Worm (Caenorhabditis elegans) whole organism, L4 larva: ENCODE data around the gene egl-45.

Experiments used
- F26F4.8 ChIP-seq: fragments of 200-800 bp; sonication (Bioruptor generic); conservative IDR thresholded peaks from 2 replicates; pipeline ENCODE4 v1.3.6; 2022; ENCODE audit warnings: missing genetic modification characterization, missing compliant biosample characterization
- F49E8.2 ChIP-seq: sonication (generic microtip); optimal IDR thresholded peaks from 2 replicates; lab custom pipeline; 2016; ENCODE audit warnings: missing compliant biosample characterization, mild to moderate bottlenecking, missing genetic modification characterization, borderline replicate concordance
- T20F7.1 ChIP-seq: fragments of 200-800 bp; sonication (Bioruptor generic); optimal IDR thresholded peaks from 2 replicates; lab custom pipeline; 2018; ENCODE audit warnings: mild to moderate bottlenecking, missing genetic modification characterization, missing compliant biosample characterization
- T26A8.4 ChIP-seq: fragments of 200-800 bp; sonication (Bioruptor generic); IDR thresholded peaks from 2 replicates; pipeline ENCODE4 v1.3.6; 2022; ENCODE audit warnings: missing genetic modification characterization, missing compliant biosample characterization
- Y105C5A.15 ChIP-seq: fragments of 200-800 bp; sonication (Bioruptor generic); IDR thresholded peaks from 2 replicates; pipeline ENCODE4 v1.3.6; 2022; ENCODE audit warnings: missing genetic modification characterization, missing compliant biosample characterization
- Y48G9A.11 ChIP-seq: fragments of 200-800 bp; sonication (Bioruptor generic); IDR thresholded peaks from 2 replicates; pipeline ENCODE4 v1.3.6; 2022; ENCODE audit warnings: missing genetic modification reagents, missing genetic modification characterization, missing compliant biosample characterization
- ZK546.5 ChIP-seq, 2 experiments: sonication (generic microtip); optimal IDR thresholded peaks; 2 replicates each; lab custom pipeline; 2017; ENCODE audit warnings: missing biosample characterization in 2 of 2, missing genetic modification characterization in 2 of 2
- aha-1 ChIP-seq: fragments of 150-350 bp; peaks from one replicate; lab custom pipeline; 2014; ENCODE audit warnings: missing biosample characterization, missing genetic modification characterization
- arid-1 ChIP-seq: fragments of 200-800 bp; sonication (Bioruptor generic); conservative IDR thresholded peaks from 2 replicates; pipeline ENCODE4 v1.3.6; 2022; ENCODE audit warnings: missing genetic modification reagents, missing genetic modification characterization, missing compliant biosample characterization
- attf-4 ChIP-seq: sonication (generic microtip); optimal IDR thresholded peaks from 3 replicates; lab custom pipeline; 2017; ENCODE audit warnings: missing biosample characterization, missing genetic modification characterization
- ces-1 ChIP-seq: fragments of 150-350 bp; sonication (generic microtip); optimal IDR thresholded peaks from 4 replicates; lab custom pipeline; 2014; ENCODE audit warnings: missing biosample characterization, missing genetic modification reagents, missing genetic modification characterization
- ctbp-1 ChIP-seq: fragments of 200-800 bp; sonication (Bioruptor generic); IDR thresholded peaks from 2 replicates; pipeline ENCODE4 v1.3.6; 2022; ENCODE audit warnings: missing genetic modification reagents, missing genetic modification characterization, missing compliant biosample characterization
- daf-8 ChIP-seq: fragments of 200-800 bp; sonication (Bioruptor generic); IDR thresholded peaks from 2 replicates; pipeline ENCODE4 v1.3.6; 2022; ENCODE audit warnings: missing genetic modification characterization, missing compliant biosample characterization
- dmd-6 ChIP-seq: fragments of 200-800 bp; sonication (Bioruptor generic); IDR thresholded peaks from 2 replicates; pipeline ENCODE4 v1.3.6; 2022; ENCODE audit warnings: missing genetic modification reagents, missing genetic modification characterization, missing compliant biosample characterization
- dpl-1 ChIP-seq: fragments of 150-350 bp; optimal IDR thresholded peaks from 2 replicates; lab custom pipeline; 2014; ENCODE audit warnings: missing biosample characterization, missing genetic modification reagents, missing genetic modification characterization
- egl-43 ChIP-seq: fragments of 200-800 bp; sonication (Bioruptor generic); IDR thresholded peaks from 2 replicates; pipeline ENCODE4 v1.3.6; 2022; ENCODE audit warnings: missing genetic modification reagents, missing genetic modification characterization, missing compliant biosample characterization
- hif-1 ChIP-seq, 2 experiments: sonication (generic microtip); optimal IDR thresholded peaks; 2 replicates each; lab custom pipeline; 2016 to 2017; ENCODE audit warnings: missing compliant biosample characterization in 2 of 2, missing genetic modification characterization in 2 of 2, missing genetic modification reagents in 2 of 2, missing genotype in 2 of 2, mild to moderate bottlenecking in 1 of 2
- hlh-30 ChIP-seq: sonication (generic microtip); optimal IDR thresholded peaks from 2 replicates; lab custom pipeline; 2017; ENCODE audit warnings: antibody characterized with exemption, mild to moderate bottlenecking, missing genetic modification characterization, missing compliant biosample characterization; ENCODE audit not compliant: insufficient read depth
- lin-38 ChIP-seq: fragments of 200-800 bp; sonication (Bioruptor generic); IDR thresholded peaks from 2 replicates; pipeline ENCODE4 v1.3.6; 2022; ENCODE audit warnings: missing genetic modification reagents, missing genetic modification characterization, missing compliant biosample characterization
- lsy-2 ChIP-seq, 2 experiments: fragments of 150-350 bp in 1 of 2; sonication (generic microtip) in 1 of 2; optimal IDR thresholded peaks; 2 replicates each; lab custom pipeline; 2014 to 2017; ENCODE audit warnings: missing biosample characterization in 2 of 2, missing genetic modification characterization in 2 of 2
- madf-9 ChIP-seq: fragments of 200-800 bp; sonication (Bioruptor generic); conservative IDR thresholded peaks from 2 replicates; pipeline ENCODE4 v1.3.6; 2022; ENCODE audit warnings: missing genetic modification reagents, missing genetic modification characterization, missing compliant biosample characterization
- mdl-1 ChIP-seq, 2 experiments: fragments of 150-350 bp in 1 of 2; sonication (generic microtip) in 1 of 2; optimal IDR thresholded peaks; 2 replicates each; lab custom pipeline; 2014 to 2017; ENCODE audit warnings: missing biosample characterization in 2 of 2, missing genetic modification characterization in 2 of 2
- mep-1 ChIP-seq: fragments of 150-350 bp; sonication (generic microtip); optimal IDR thresholded peaks from 3 replicates; lab custom pipeline; 2014; ENCODE audit warnings: missing biosample characterization, missing genetic modification characterization
- mes-2 ChIP-seq: sonication (generic microtip); optimal IDR thresholded peaks from 2 replicates; lab custom pipeline; 2016; ENCODE audit warnings: missing genotype, mild to moderate bottlenecking, missing genetic modification characterization, missing compliant biosample characterization; ENCODE audit not compliant: poor library complexity, severe bottlenecking
- nhr-102 ChIP-seq: sonication (generic microtip); optimal IDR thresholded peaks from 2 replicates; lab custom pipeline; 2016; ENCODE audit warnings: mild to moderate bottlenecking, missing genetic modification characterization, moderate library complexity, missing compliant biosample characterization
- nhr-11 ChIP-seq: fragments of 150-350 bp; optimal IDR thresholded peaks from 2 replicates; lab custom pipeline; 2014; ENCODE audit warnings: missing biosample characterization, missing genetic modification characterization
- nhr-48 ChIP-seq: sonication (generic microtip); optimal IDR thresholded peaks from 2 replicates; lab custom pipeline; 2016; ENCODE audit warnings: mild to moderate bottlenecking, missing genetic modification characterization, missing compliant biosample characterization
- pha-4 ChIP-seq, 2 experiments: fragments of 150-350 bp in 1 of 2; fragments of 200-800 bp in 1 of 2; sonication (Bioruptor generic) in 1 of 2; IDR thresholded peaks in 1 of 2; optimal IDR thresholded peaks in 1 of 2; 2 replicates each; pipeline versions ENCODE4 v1.3.6 to Lab custom; 2014 to 2022; ENCODE audit warnings: missing genetic modification characterization in 2 of 2, missing genetic modification reagents in 2 of 2, missing biosample characterization in 1 of 2, missing compliant biosample characterization in 1 of 2
- pqm-1 ChIP-seq: sonication (generic microtip); optimal IDR thresholded peaks from 2 replicates; lab custom pipeline; 2017; ENCODE audit warnings: missing biosample characterization, missing genetic modification characterization
- rbr-2 ChIP-seq: sonication (generic microtip); optimal IDR thresholded peaks from 2 replicates; lab custom pipeline; 2016; ENCODE audit warnings: missing genotype, missing genetic modification characterization, missing compliant biosample characterization
- snpc-1.2 ChIP-seq: fragments of 200-800 bp; sonication (Bioruptor generic); IDR thresholded peaks from 2 replicates; pipeline ENCODE4 v1.3.6; 2022; ENCODE audit warnings: missing genetic modification reagents, missing genetic modification characterization, missing compliant biosample characterization
- spr-3 ChIP-seq: fragments of 200-800 bp; sonication (Bioruptor generic); optimal IDR thresholded peaks from 2 replicates; lab custom pipeline; 2018; ENCODE audit warnings: mild to moderate bottlenecking, missing genetic modification characterization, missing compliant biosample characterization
- tra-1 ChIP-seq: fragments of 200-800 bp; sonication (Bioruptor generic); IDR thresholded peaks from 2 replicates; pipeline ENCODE4 v1.3.6; 2022; ENCODE audit warnings: missing genetic modification reagents, missing genetic modification characterization, missing compliant biosample characterization
- unc-130 ChIP-seq: sonication (generic microtip); optimal IDR thresholded peaks from 2 replicates; lab custom pipeline; 2016; ENCODE audit warnings: missing genetic modification reagents, missing genetic modification characterization, missing compliant biosample characterization
- unc-62 ChIP-seq, 3 experiments: fragments of 150-350 bp in 1 of 3; sonication (generic microtip); optimal IDR thresholded peaks in 2 of 3; peaks in 1 of 3; 1 replicate in 1 of 3; 2 replicates in 2 of 3; lab custom pipeline; 2014 to 2017; ENCODE audit warnings: missing biosample characterization in 3 of 3, missing genetic modification characterization in 3 of 3, missing genetic modification reagents in 3 of 3, missing genotype in 1 of 3
- vab-7 ChIP-seq: fragments of 200-800 bp; sonication (Bioruptor generic); IDR thresholded peaks from 2 replicates; pipeline ENCODE4 v1.3.6; 2022; ENCODE audit warnings: missing genetic modification reagents, missing genetic modification characterization, missing compliant biosample characterization
- ztf-11 ChIP-seq: fragments of 150-350 bp; optimal IDR thresholded peaks from 2 replicates; lab custom pipeline; 2014; ENCODE audit warnings: missing biosample characterization, missing genetic modification characterization

The egl-45 gene

DNA sequence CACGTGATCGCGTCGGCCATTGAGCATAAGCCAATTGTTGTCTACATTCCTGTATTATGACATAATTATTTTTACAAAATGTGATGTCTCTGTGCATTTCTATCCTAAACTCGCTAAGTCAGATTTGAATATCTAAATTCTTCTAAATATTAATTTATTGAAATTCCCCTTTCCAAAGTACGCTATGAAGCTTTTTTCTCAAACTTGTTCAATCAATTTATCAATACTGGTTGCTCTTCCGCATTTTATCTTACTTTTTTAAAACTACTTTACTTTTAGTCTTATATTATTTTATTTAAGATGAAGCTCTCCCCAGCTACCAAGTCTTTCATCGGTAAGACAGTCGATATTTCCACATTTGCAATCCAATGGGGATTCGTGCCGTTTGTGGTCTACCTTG, 30.9 kb upstream of the egl-45 start, which contains the start of gene tomm-7:
tomm-7 (plus strand) TSS at position 301 of the 400 bp plus-strand sequence.
- TF ChIP-seq mep-1 (tag; lab: Kevin White, UChicago), result no peak
- TF ChIP-seq egl-43 (GFP tag; lab: Robert Waterston, UW), result no peak

DNA sequence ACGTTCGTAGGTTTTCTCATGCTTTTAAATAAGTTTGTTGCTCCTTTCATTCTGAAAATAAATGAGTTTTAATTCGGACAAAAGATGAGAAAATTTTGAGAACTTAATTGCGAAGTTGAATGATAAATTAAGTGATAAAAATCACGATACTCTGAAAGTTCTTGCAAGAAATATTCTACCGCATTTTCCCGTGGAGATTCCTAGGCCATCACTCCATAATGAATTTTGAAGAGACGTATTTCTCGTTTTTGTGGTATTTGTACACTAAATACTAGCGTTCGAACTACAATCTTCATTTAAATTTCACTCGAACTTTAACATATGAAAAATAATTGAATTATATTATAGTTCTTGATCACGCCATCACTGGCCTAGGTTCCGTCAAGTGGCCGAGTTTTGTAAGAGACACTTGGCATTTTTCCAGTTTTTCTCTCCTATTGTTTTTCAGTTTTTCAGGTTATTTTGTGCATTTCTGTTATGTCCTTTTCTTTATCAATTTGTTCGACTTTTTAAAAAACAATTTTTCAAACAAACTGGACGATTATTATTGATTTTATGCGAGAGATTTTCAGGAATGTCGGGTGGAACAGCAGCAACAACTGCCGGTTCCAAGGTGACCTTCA, 30.1 kb upstream of the egl-45 start, which contains the start of the genes coq-5 and ufm-1:
coq-5 (minus strand) TSS at position 51 of the 623 bp plus-strand sequence.
ufm-1 (plus strand) TSS at position 573 of the 623 bp plus-strand sequence.
- no peak for TF ChIP-seq spr-3 (GFP tag; lab: Kevin White, UChicago)
- peak; percentile 3 for TF ChIP-seq nhr-102 (tag; lab: Kevin White, UChicago)
- TF ChIP-seq hif-1 (tag; optimal IDR thresholded peaks at IDR 0.05; lab: Kevin White, UChicago), result peak in 1 of 2 experiments; percentile 72
- peak; percentile 31 for TF ChIP-seq dpl-1 (GFP tag; lab: Kevin White, UChicago)
- peak in 1 of 2 experiments; percentile 18 for TF ChIP-seq lsy-2 (tag; optimal IDR thresholded peaks at IDR 0.05; lab: Kevin White, UChicago)
- TF ChIP-seq mep-1 (tag; lab: Kevin White, UChicago), result peak; percentile 1
- TF ChIP-seq daf-8 (GFP tag; lab: Robert Waterston, UW), result no peak
- peak; percentile 78 for TF ChIP-seq unc-130 (GFP tag; lab: Kevin White, UChicago)
- no peak for TF ChIP-seq pqm-1 (tag; lab: Kevin White, UChicago)
- TF ChIP-seq T20F7.1 (GFP tag; lab: Kevin White, UChicago), result peak; percentile 58
- TF ChIP-seq hlh-30 (tag; lab: Kevin White, UChicago), result no peak
- no peak for TF ChIP-seq ztf-11 (tag; lab: Kevin White, UChicago)
- TF ChIP-seq mes-2 (tag; lab: Kevin White, UChicago), result peak; percentile 35
- no peak for TF ChIP-seq Y105C5A.15 (GFP tag; lab: Robert Waterston, UW)
- TF ChIP-seq, all 104 proteins: peak for 8

DNA sequence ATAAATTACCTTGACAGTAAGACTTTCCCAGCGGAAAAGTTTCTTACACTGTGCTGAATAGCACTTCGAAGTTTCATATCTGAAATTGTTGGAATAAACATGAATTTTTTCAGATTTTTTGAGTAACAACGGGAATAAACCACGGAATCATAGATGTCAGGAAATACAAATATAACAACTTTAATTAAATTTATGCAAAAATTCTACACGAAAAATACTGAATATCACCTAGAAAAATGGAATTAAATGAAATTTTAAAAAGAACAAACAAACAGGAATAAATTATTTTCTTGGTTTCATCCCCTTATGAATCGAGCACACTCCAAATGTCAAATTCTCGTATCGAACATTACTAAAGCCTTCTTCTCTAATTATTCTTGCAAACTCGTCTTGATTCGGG, 28.7 kb upstream of the egl-45 start, which contains the start of gene tag-307:
tag-307 (minus strand) TSS at position 101 of the 400 bp plus-strand sequence.
- TF ChIP-seq ces-1 (GFP tag; lab: Kevin White, UChicago) (no peak), unc-62 (GFP tag; optimal IDR thresholded peaks at IDR 0.05 in 1 of 2; lab: Kevin White, UChicago) (peak in 1 of 2 experiments; percentile 56), unc-62 (tag; optimal IDR thresholded peaks at IDR 0.05; lab: Kevin White, UChicago) (no peak)

DNA sequence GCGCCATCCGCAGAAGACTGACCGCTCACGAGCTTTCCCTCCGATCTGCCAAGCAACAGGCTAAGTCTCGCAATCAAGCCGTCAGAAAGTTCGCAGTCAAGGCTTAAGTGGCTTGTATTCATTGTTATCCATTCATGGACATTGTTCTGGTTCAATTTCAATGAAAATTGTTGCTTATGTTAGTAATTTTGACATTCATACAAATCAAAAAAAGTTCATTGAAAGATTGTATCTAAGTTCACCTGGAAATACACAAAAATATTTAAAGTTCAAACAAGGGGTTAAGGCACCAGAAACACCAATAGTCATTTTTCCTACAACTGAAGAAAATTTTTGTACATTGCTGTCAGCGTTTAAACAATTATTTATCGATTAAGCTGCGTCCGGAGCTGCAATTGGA, 27.0 kb upstream of the egl-45 start:
- TF ChIP-seq pha-4 (GFP tag; IDR thresholded peaks at IDR 0.05; lab: Robert Waterston, UW), result peak; percentile 20; the same call in 1 of the 2 replicates
- TF ChIP-seq pha-4 (tag; optimal IDR thresholded peaks at IDR 0.05; lab: Kevin White, UChicago), result no peak
- peak; percentile 54; the same call in 1 of the 2 replicates for TF ChIP-seq snpc-1.2 (GFP tag; lab: Robert Waterston, UW)
- peak; percentile 33 for TF ChIP-seq F49E8.2 (tag; lab: Kevin White, UChicago)
- no peak for TF ChIP-seq Y48G9A.11
- TF ChIP-seq spr-3 (GFP tag; lab: Kevin White, UChicago), result no peak
- peak; percentile 49 for TF ChIP-seq lin-38 (GFP tag; lab: Robert Waterston, UW)
- TF ChIP-seq ctbp-1, result 0 out of 2 replicates have a peak, but pooled peaks have one; percentile 9
- 0 out of 2 replicates have a peak, but pooled peaks have one; percentile 6 for TF ChIP-seq Y105C5A.15 (GFP tag; lab: Robert Waterston, UW)
- peak; percentile 53 for TF ChIP-seq aha-1 (tag; lab: Kevin White, UChicago)
- TF ChIP-seq madf-9 (GFP tag; lab: Robert Waterston, UW), result 0 out of 2 replicates have a peak, but pooled peaks have one; percentile 23

DNA sequence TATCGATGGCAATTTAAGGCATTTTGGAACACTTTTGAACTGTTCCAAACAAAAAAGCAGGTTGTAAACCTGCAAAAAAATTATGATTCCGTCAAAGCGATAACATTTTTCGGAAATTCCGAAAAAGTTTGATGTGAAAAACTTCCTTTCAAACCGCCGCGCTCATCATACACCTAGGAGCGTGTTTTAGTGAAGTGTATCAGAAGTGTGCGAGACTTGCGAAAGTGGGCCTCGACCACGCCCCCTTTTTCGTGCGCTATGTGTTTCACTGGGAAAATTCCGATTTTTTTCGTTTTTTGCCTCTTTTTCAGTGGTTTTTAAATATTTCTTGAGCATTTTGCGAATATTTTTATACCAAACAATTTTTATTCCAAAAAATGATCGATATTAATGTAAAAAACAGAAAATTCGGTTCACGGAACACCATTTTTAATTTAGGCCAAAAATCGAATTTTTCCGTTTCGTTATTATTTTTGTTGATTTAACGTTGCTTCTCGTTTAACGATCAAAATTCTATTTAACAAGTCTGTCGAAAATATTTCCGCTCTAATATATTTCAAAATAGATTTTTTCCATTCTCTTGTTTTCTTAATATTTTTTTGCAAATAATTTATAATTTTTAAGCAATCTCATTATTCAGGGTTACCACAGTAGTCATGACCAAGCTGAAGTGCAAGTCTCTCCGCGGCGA, 26.2 kb upstream of the egl-45 start, which contains the start of gene rpl-35:
rpl-35 (plus strand) TSS at position 641 of the 691 bp plus-strand sequence.
- peak; percentile 99 for TF ChIP-seq rbr-2 (tag; lab: Kevin White, UChicago)
- TF ChIP-seq dmd-6 (GFP tag; lab: Robert Waterston, UW), result peak; percentile 100
- TF ChIP-seq T26A8.4 (GFP tag; lab: Robert Waterston, UW), result peak; percentile 99
- TF ChIP-seq F26F4.8 (GFP tag; lab: Robert Waterston, UW), result no peak
- peak; percentile 100 for TF ChIP-seq dpl-1 (GFP tag; lab: Kevin White, UChicago)
- TF ChIP-seq tra-1 (GFP tag; lab: Robert Waterston, UW), result peak; percentile 100
- TF ChIP-seq ZK546.5 (tag; optimal IDR thresholded peaks at IDR 0.05; lab: Kevin White, UChicago), result peak in 1 of 2 experiments; percentile 91
- TF ChIP-seq ces-1 (GFP tag; lab: Kevin White, UChicago), result peak; percentile 97
- peak; percentile 99 for TF ChIP-seq vab-7 (GFP tag; lab: Robert Waterston, UW)
- TF ChIP-seq mdl-1 (tag; optimal IDR thresholded peaks at IDR 0.05; lab: Kevin White, UChicago), result peak; percentile 40 to 95
- peak; percentile 99 for TF ChIP-seq madf-9 (GFP tag; lab: Robert Waterston, UW)
- peak; percentile 99 for TF ChIP-seq nhr-11 (tag; lab: Kevin White, UChicago)
- TF ChIP-seq arid-1 (GFP tag; lab: Robert Waterston, UW), result peak; percentile 99
- peak; percentile 96 for TF ChIP-seq nhr-48 (tag; lab: Kevin White, UChicago)
- peak; percentile 64 for TF ChIP-seq attf-4 (tag; lab: Kevin White, UChicago)
- peak; percentile 98 for TF ChIP-seq lin-38 (GFP tag; lab: Robert Waterston, UW)
